Worm (Caenorhabditis elegans) whole organism, L1 larva: ENCODE data around the gene nspc-1.

Experiments used
- C04F5.9 ChIP-seq: sonication (generic microtip); optimal IDR thresholded peaks from 2 replicates; lab custom pipeline; 2016; ENCODE audit warnings: missing genetic modification characterization, missing compliant biosample characterization
- alr-1 ChIP-seq: fragments of 200-800 bp; sonication (Bioruptor generic); optimal IDR thresholded peaks from 2 replicates; lab custom pipeline; 2018; ENCODE audit warnings: borderline replicate concordance, mild to moderate bottlenecking, missing genetic modification characterization, missing compliant biosample characterization
- blmp-1 ChIP-seq: fragments of 150-350 bp; optimal IDR thresholded peaks from 2 replicates; lab custom pipeline; 2014; ENCODE audit warnings: missing biosample characterization, missing genetic modification characterization
- ceh-8 ChIP-seq: fragments of 200-800 bp; sonication (Bioruptor generic); optimal IDR thresholded peaks from 2 replicates; lab custom pipeline; 2018; ENCODE audit warnings: mild to moderate bottlenecking, missing genetic modification characterization, moderate library complexity, missing compliant biosample characterization
- ceh-82 ChIP-seq, 3 experiments: fragments of 150-350 bp in 1 of 3; sonication (generic microtip) in 2 of 3; optimal IDR thresholded peaks; 2 replicates each; lab custom pipeline; 2014 to 2017; ENCODE audit warnings: missing biosample characterization in 3 of 3, missing genetic modification characterization in 3 of 3
- ceh-90 ChIP-seq: sonication (generic microtip); optimal IDR thresholded peaks from 2 replicates; lab custom pipeline; 2016; ENCODE audit warnings: missing genetic modification characterization, missing compliant biosample characterization
- ces-1 ChIP-seq: fragments of 150-350 bp; optimal IDR thresholded peaks from 2 replicates; lab custom pipeline; 2014; ENCODE audit warnings: missing biosample characterization, missing genetic modification reagents, missing genetic modification characterization
- dpl-1 ChIP-seq, 3 experiments: fragments of 150-350 bp in 2 of 3; sonication (generic microtip) in 1 of 3; optimal IDR thresholded peaks; 2 replicates each; lab custom pipeline; 2014 to 2017; ENCODE audit warnings: missing biosample characterization in 3 of 3, missing genetic modification characterization in 3 of 3, missing genetic modification reagents in 3 of 3
- efl-1 ChIP-seq, 4 experiments: fragments of 150-350 bp; optimal IDR thresholded peaks in 3 of 4; peaks in 1 of 4; 1 replicate in 1 of 4; 2 replicates in 3 of 4; lab custom pipeline; 2014; ENCODE audit warnings: missing biosample characterization in 2 of 4, missing genetic modification characterization in 2 of 4, missing genetic modification reagents in 2 of 4
- elt-2 ChIP-seq: sonication (generic microtip); optimal IDR thresholded peaks from 2 replicates; lab custom pipeline; 2016; ENCODE audit warnings: missing genetic modification characterization, mild to moderate bottlenecking, inconsistent platforms, missing compliant biosample characterization, missing genetic modification reagents
- elt-3 ChIP-seq, 6 experiments: fragments of 150-350 bp in 1 of 6; sonication (generic microtip); optimal IDR thresholded peaks; 2 replicates each; lab custom pipeline; 2017 to 2018; ENCODE audit warnings: missing biosample characterization in 6 of 6, missing genetic modification characterization in 6 of 6, inconsistent platforms in 1 of 6
- ets-5 ChIP-seq: fragments of 200-800 bp; sonication (Bioruptor generic); IDR thresholded peaks from 2 replicates; pipeline ENCODE4 v1.3.6; 2022; ENCODE audit warnings: missing genetic modification characterization, missing compliant biosample characterization
- fkh-4 ChIP-seq: sonication (generic microtip); optimal IDR thresholded peaks from 2 replicates; lab custom pipeline; 2016; ENCODE audit warnings: missing compliant biosample characterization, missing genetic modification characterization, borderline replicate concordance
- fkh-8 ChIP-seq: sonication (generic microtip); optimal IDR thresholded peaks from 2 replicates; lab custom pipeline; 2016; ENCODE audit warnings: mild to moderate bottlenecking, missing genetic modification characterization, missing compliant biosample characterization
- fos-1 ChIP-seq: fragments of 150-350 bp; optimal IDR thresholded peaks from 2 replicates; lab custom pipeline; 2014; ENCODE audit warnings: missing biosample characterization, missing genetic modification characterization
- hlh-4 ChIP-seq: sonication (generic microtip); optimal IDR thresholded peaks from 2 replicates; lab custom pipeline; 2016; ENCODE audit warnings: mild to moderate bottlenecking, missing genetic modification characterization, missing compliant biosample characterization
- isw-1 ChIP-seq: fragments of 200-800 bp; sonication (Bioruptor generic); IDR thresholded peaks from 2 replicates; pipeline ENCODE4 v1.3.6; 2022; ENCODE audit warnings: missing genetic modification characterization, missing compliant biosample characterization
- jun-1 ChIP-seq: fragments of 150-350 bp; optimal IDR thresholded peaks from 2 replicates; lab custom pipeline; 2014; ENCODE audit warnings: missing biosample characterization, missing genetic modification reagents, missing genetic modification characterization
- lin-14 ChIP-seq: fragments of 200-800 bp; sonication (Bioruptor generic); optimal IDR thresholded peaks from 2 replicates; lab custom pipeline; 2018; ENCODE audit warnings: mild to moderate bottlenecking, missing genetic modification characterization, moderate library complexity, missing compliant biosample characterization
- mef-2 ChIP-seq: fragments of 150-350 bp; optimal IDR thresholded peaks from 2 replicates; lab custom pipeline; 2014; ENCODE audit warnings: missing biosample characterization, missing genetic modification characterization
- mep-1 ChIP-seq: fragments of 150-350 bp; optimal IDR thresholded peaks from 2 replicates; lab custom pipeline; 2014; ENCODE audit warnings: missing biosample characterization, missing genetic modification characterization
- nhr-11 ChIP-seq: fragments of 150-350 bp; optimal IDR thresholded peaks from 2 replicates; lab custom pipeline; 2014; ENCODE audit warnings: missing biosample characterization, missing genetic modification characterization
- nhr-19 ChIP-seq: fragments of 200-800 bp; sonication (Bioruptor generic); conservative IDR thresholded peaks from 2 replicates; pipeline ENCODE4 v1.3.6; 2022; ENCODE audit warnings: missing genetic modification characterization, missing compliant biosample characterization
- nhr-20 ChIP-seq: sonication (generic microtip); optimal IDR thresholded peaks from 2 replicates; lab custom pipeline; 2016; ENCODE audit warnings: mild to moderate bottlenecking, missing genetic modification characterization, missing compliant biosample characterization
- nhr-47 ChIP-seq: sonication (generic microtip); optimal IDR thresholded peaks from 2 replicates; lab custom pipeline; 2016; ENCODE audit warnings: mild to moderate bottlenecking, missing genetic modification characterization, moderate library complexity, missing compliant biosample characterization
- nhr-71 ChIP-seq: sonication (generic microtip); optimal IDR thresholded peaks from 2 replicates; lab custom pipeline; 2016; ENCODE audit warnings: mild to moderate bottlenecking, missing genetic modification characterization, moderate library complexity, missing compliant biosample characterization
- nhr-85 ChIP-seq: sonication (generic microtip); peaks from one replicate; lab custom pipeline; 2016; ENCODE audit warnings: missing genetic modification characterization, inconsistent platforms, missing compliant biosample characterization
- nhr-90 ChIP-seq: sonication (generic microtip); optimal IDR thresholded peaks from 2 replicates; lab custom pipeline; 2016; ENCODE audit warnings: mild to moderate bottlenecking, missing genetic modification characterization, missing compliant biosample characterization; ENCODE audit not compliant: poor library complexity
- pqm-1 ChIP-seq: sonication (generic microtip); optimal IDR thresholded peaks from 3 replicates; lab custom pipeline; 2017; ENCODE audit warnings: missing biosample characterization, missing genetic modification characterization
- skn-1 ChIP-seq: fragments of 150-350 bp; optimal IDR thresholded peaks from 2 replicates; lab custom pipeline; 2014; ENCODE audit warnings: missing biosample characterization, missing genetic modification characterization
- snpc-4 ChIP-seq: fragments of 150-350 bp; optimal IDR thresholded peaks from 2 replicates; lab custom pipeline; 2014; ENCODE audit warnings: missing biosample characterization, missing genetic modification characterization
- snu-23 ChIP-seq: sonication (generic microtip); optimal IDR thresholded peaks from 2 replicates; lab custom pipeline; 2016; ENCODE audit warnings: missing genetic modification characterization, missing compliant biosample characterization
- sox-4 ChIP-seq: sonication (generic microtip); optimal IDR thresholded peaks from 2 replicates; lab custom pipeline; 2016; ENCODE audit warnings: missing genetic modification characterization, missing compliant biosample characterization
- tbx-2 ChIP-seq: sonication (generic microtip); optimal IDR thresholded peaks from 2 replicates; lab custom pipeline; 2016; ENCODE audit warnings: missing genetic modification characterization, missing compliant biosample characterization
- tlp-1 ChIP-seq: fragments of 150-350 bp; optimal IDR thresholded peaks from 2 replicates; lab custom pipeline; 2014; ENCODE audit warnings: missing biosample characterization, missing genetic modification characterization
- unc-30 ChIP-seq: sonication (generic microtip); optimal IDR thresholded peaks from 2 replicates; lab custom pipeline; 2017; ENCODE audit warnings: missing biosample characterization, missing genetic modification characterization
- unc-98 ChIP-seq: fragments of 200-800 bp; sonication (Bioruptor generic); IDR thresholded peaks from 2 replicates; pipeline ENCODE4 v1.3.6; 2022; ENCODE audit warnings: missing genetic modification characterization, missing compliant biosample characterization
- vab-15 ChIP-seq: sonication (generic microtip); optimal IDR thresholded peaks from 2 replicates; lab custom pipeline; 2017; ENCODE audit warnings: missing genotype, mild to moderate bottlenecking, missing genetic modification characterization, missing compliant biosample characterization
- zag-1 ChIP-seq: fragments of 150-350 bp; optimal IDR thresholded peaks from 2 replicates; lab custom pipeline; 2014; ENCODE audit warnings: missing biosample characterization, missing genetic modification characterization
- zip-4 ChIP-seq: fragments of 200-800 bp; sonication (Bioruptor generic); optimal IDR thresholded peaks from 2 replicates; lab custom pipeline; 2018; ENCODE audit warnings: mild to moderate bottlenecking, missing genetic modification characterization, moderate library complexity, missing compliant biosample characterization
- ztf-11 ChIP-seq, 2 experiments: sonication (generic microtip); optimal IDR thresholded peaks; 2 replicates each; lab custom pipeline; 2016 to 2017; ENCODE audit warnings: missing genetic modification characterization in 2 of 2, missing biosample characterization in 1 of 2, missing compliant biosample characterization in 1 of 2

nspc-1 gene

DNA sequence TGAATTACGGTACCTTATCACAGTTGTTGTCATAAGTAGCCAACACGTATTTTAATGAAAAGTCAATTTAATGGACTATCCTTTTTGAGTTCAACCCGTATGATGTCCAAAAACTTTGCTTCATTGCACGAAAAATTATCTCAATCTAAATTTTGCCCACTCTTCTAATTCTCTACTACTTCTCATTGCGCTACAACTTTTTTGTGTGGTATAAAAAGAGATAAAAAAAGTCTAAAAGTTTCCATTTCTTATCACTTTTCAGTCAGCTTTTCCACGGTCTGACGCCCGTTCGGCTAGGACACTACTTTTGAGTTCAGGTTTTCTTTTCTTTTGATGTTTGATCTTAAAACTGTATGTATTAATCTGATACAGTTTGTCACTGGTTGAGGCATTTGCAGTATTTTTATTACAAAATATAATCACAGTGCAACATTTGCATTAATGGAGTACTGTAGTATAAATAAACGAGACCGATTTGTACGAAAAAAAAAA is 33.0 kb upstream of the nspc-1 start:
- TF ChIP-seq efl-1 (optimal IDR thresholded peaks at IDR 0.05; lab: Kevin White, UChicago) (no peak), efl-1 (GFP tag; optimal IDR thresholded peaks at IDR 0.05 in 1 of 2; lab: Kevin White, UChicago) (peak in 1 of 2 experiments; percentile 55), elt-2 (tag; lab: Kevin White, UChicago) (no peak)

DNA sequence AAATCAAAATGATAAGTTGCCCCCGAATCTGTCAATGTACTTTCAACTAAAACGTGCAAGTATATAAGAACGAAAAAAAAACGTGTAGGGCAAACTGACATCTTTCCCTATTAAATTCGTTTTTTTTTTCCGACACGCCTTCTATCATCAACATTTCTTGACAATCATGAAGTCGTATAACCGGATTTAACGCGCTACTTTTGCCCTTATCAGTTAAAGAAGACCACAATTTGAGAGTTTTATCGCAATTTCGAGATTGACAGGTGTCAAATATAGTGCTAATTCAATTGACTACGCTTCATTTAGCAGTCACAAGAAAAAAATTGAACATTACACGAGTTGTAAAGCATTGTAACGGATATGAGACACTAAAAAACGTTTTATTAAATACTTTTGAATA is 32.3 kb upstream of the nspc-1 start:
- no peak for TF ChIP-seq ztf-11 (tag; optimal IDR thresholded peaks at IDR 0.05; lab: Kevin White, UChicago)
- TF ChIP-seq mef-2 (tag; lab: Kevin White, UChicago): no peak
- TF ChIP-seq vab-15 (tag; lab: Kevin White, UChicago): no peak
- no peak for TF ChIP-seq nhr-20 (tag; lab: Kevin White, UChicago)
- TF ChIP-seq unc-30 (tag; lab: Kevin White, UChicago): no peak
- TF ChIP-seq ceh-8 (GFP tag; lab: Kevin White, UChicago): no peak
- TF ChIP-seq efl-1 (optimal IDR thresholded peaks at IDR 0.05; lab: Kevin White, UChicago): no peak
- TF ChIP-seq efl-1 (GFP tag; optimal IDR thresholded peaks at IDR 0.05 in 1 of 2; lab: Kevin White, UChicago): no peak
- TF ChIP-seq snpc-4 (tag; lab: Kevin White, UChicago): no peak
- TF ChIP-seq C04F5.9 (tag; lab: Kevin White, UChicago): no peak
- no peak for TF ChIP-seq ets-5 (GFP tag; lab: Robert Waterston, UW)
- no peak for TF ChIP-seq alr-1 (tag; lab: Kevin White, UChicago)
- TF ChIP-seq ces-1 (GFP tag; lab: Kevin White, UChicago): no peak
- TF ChIP-seq zag-1 (tag; lab: Kevin White, UChicago): no peak
- TF ChIP-seq lin-14 (GFP tag; lab: Kevin White, UChicago): peak; percentile 24
- no peak for TF ChIP-seq dpl-1 (GFP tag; optimal IDR thresholded peaks at IDR 0.05; lab: Kevin White, UChicago)
- TF ChIP-seq unc-98 (GFP tag; lab: Robert Waterston, UW): no peak
- no peak for TF ChIP-seq nhr-90 (tag; lab: Kevin White, UChicago)
- peak; percentile 32 for TF ChIP-seq blmp-1
- no peak for TF ChIP-seq jun-1
- no peak for TF ChIP-seq pqm-1 (tag; lab: Kevin White, UChicago)
- TF ChIP-seq ceh-82 (tag; optimal IDR thresholded peaks at IDR 0.05; lab: Kevin White, UChicago): no peak
- TF ChIP-seq ceh-90 (tag; lab: Kevin White, UChicago): no peak
- TF ChIP-seq isw-1 (GFP tag; lab: Robert Waterston, UW): no peak
- TF ChIP-seq nhr-85 (tag; lab: Kevin White, UChicago): peak; percentile 40
- TF ChIP-seq elt-3 (tag; optimal IDR thresholded peaks at IDR 0.05; lab: Kevin White, UChicago): peak in 3 of 6 experiments; percentile 2 to 12 (median 10)
- TF ChIP-seq tbx-2 (tag; lab: Kevin White, UChicago): no peak
- no peak for TF ChIP-seq mep-1 (tag; lab: Kevin White, UChicago)
- no peak for TF ChIP-seq fos-1 (tag; lab: Kevin White, UChicago)
- TF ChIP-seq tlp-1: no peak

DNA sequence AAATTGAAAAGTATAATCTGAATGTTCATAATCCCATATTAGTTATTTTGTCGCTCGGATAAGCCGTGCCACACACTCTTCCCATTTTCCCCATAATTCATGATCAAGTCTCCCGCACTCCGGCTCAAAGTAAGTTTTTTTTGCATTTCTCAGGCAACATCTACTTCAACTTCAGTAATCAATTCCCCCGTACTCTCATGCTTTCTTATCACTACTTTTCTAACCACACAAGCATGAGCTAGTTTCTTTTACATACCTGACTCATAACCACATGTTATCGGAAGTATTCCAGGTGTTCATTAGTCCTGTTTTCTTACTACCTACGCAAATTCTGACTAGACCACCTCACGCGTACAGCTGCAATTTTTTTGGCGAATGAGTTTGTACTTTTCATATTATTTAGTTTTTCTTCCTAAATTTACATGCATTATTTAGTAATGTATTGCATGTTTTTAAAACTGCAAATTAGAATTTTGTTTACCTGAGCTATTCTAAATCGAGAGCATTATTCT is 31.7 kb upstream of the nspc-1 start:
- TF ChIP-seq pqm-1 (tag; lab: Kevin White, UChicago) (no peak), nhr-11 (tag; lab: Kevin White, UChicago) (peak; percentile 42), nhr-47 (tag; lab: Kevin White, UChicago) (peak; percentile 56), snu-23 (GFP tag; lab: Kevin White, UChicago) (no peak), hlh-4 (tag; lab: Kevin White, UChicago) (peak; percentile 55), nhr-71 (tag; lab: Kevin White, UChicago) (peak; percentile 54), ces-1 (GFP tag; lab: Kevin White, UChicago) (no peak), fkh-4 (no peak), fkh-8 (tag; lab: Kevin White, UChicago) (peak; percentile 77), nhr-85 (tag; lab: Kevin White, UChicago) (peak; percentile 13), sox-4 (tag; lab: Kevin White, UChicago) (peak; percentile 39), skn-1 (tag; lab: Kevin White, UChicago) (no peak), nhr-19 (GFP tag; lab: Robert Waterston, UW) (no peak), zip-4 (GFP tag; lab: Kevin White, UChicago) (no peak)
